Worm (Caenorhabditis elegans) whole organism, late embryonic: ENCODE results near the gene F54F11.1.

ENCODE experiments used
- ama-1 ChIP-seq: fragments of 150-350 bp; optimal IDR thresholded peaks from 2 replicates; lab custom pipeline; 2014
- ceh-14 ChIP-seq: sonication (generic microtip); optimal IDR thresholded peaks from 2 replicates; lab custom pipeline; 2016; ENCODE audit warnings: missing genotype, missing genetic modification characterization, missing compliant biosample characterization
- ceh-24 ChIP-seq: sonication (generic microtip); optimal IDR thresholded peaks from 2 replicates; lab custom pipeline; 2016; ENCODE audit warnings: mild to moderate bottlenecking, missing genetic modification characterization, missing compliant biosample characterization
- ceh-6 ChIP-seq: fragments of 200-800 bp; sonication (Bioruptor generic); optimal IDR thresholded peaks from 2 replicates; lab custom pipeline; 2018; ENCODE audit warnings: mild to moderate bottlenecking, missing genetic modification characterization, missing compliant biosample characterization
- dve-1 ChIP-seq: sonication (generic microtip); optimal IDR thresholded peaks from 2 replicates; lab custom pipeline; 2017; ENCODE audit warnings: antibody characterized with exemption, mild to moderate bottlenecking, missing genetic modification characterization, missing compliant biosample characterization
- hlh-15 ChIP-seq: sonication (generic microtip); optimal IDR thresholded peaks from 2 replicates; lab custom pipeline; 2016; ENCODE audit warnings: missing genetic modification characterization, missing compliant biosample characterization
- lin-11 ChIP-seq: fragments of 200-800 bp; sonication (Bioruptor generic); optimal IDR thresholded peaks from 2 replicates; lab custom pipeline; 2018; ENCODE audit warnings: mild to moderate bottlenecking, missing genetic modification characterization, missing compliant biosample characterization
- mec-3 ChIP-seq: sonication (generic microtip); optimal IDR thresholded peaks from 2 replicates; lab custom pipeline; 2016; ENCODE audit warnings: borderline replicate concordance, missing genetic modification characterization, missing compliant biosample characterization
- pax-1 ChIP-seq: fragments of 150-350 bp; optimal IDR thresholded peaks from 2 replicates; lab custom pipeline; 2014; ENCODE audit warnings: missing biosample characterization, missing genetic modification characterization
- pha-4 ChIP-seq: fragments of 150-350 bp; optimal IDR thresholded peaks from 2 replicates; lab custom pipeline; 2018; ENCODE audit warnings: missing biosample characterization, missing genetic modification reagents, missing genetic modification characterization
- tbx-2 ChIP-seq: sonication (generic microtip); optimal IDR thresholded peaks from 2 replicates; lab custom pipeline; 2016; ENCODE audit warnings: missing genetic modification characterization, missing compliant biosample characterization
- ttx-3 ChIP-seq: sonication (generic microtip); optimal IDR thresholded peaks from 2 replicates; lab custom pipeline; 2016; ENCODE audit warnings: missing genetic modification reagents, missing genetic modification characterization, missing compliant biosample characterization
- unc-55 ChIP-seq: sonication (generic microtip); optimal IDR thresholded peaks from 2 replicates; lab custom pipeline; 2017; ENCODE audit warnings: missing biosample characterization, missing genetic modification reagents, missing genetic modification characterization

ce11 chrII:13540956-13541355, 37.2 kb downstream of the F54F11.1 start, which contains the start of the genes noa-1 and Y48E1B.17:
- no peak for TF ChIP-seq hlh-15 (tag; lab: Kevin White, UChicago)
- TF ChIP-seq pax-1 (tag; lab: Kevin White, UChicago), result no peak
- TF ChIP-seq ceh-24 (tag; lab: Kevin White, UChicago), result no peak
- no peak for TF ChIP-seq lin-11 (tag; lab: Kevin White, UChicago)
- TF ChIP-seq pha-4 (tag; lab: Kevin White, UChicago), result no peak
- no peak for TF ChIP-seq mec-3 (tag; lab: Kevin White, UChicago)
- no peak for TF ChIP-seq ttx-3 (tag; lab: Kevin White, UChicago)
- no peak for TF ChIP-seq tbx-2 (tag; lab: Kevin White, UChicago)
- no peak for TF ChIP-seq dve-1 (tag; lab: Kevin White, UChicago)
- no peak for TF ChIP-seq ama-1
- TF ChIP-seq unc-55 (GFP tag; lab: Kevin White, UChicago), result no peak
- no peak for TF ChIP-seq ceh-6 (GFP tag; lab: Kevin White, UChicago)
- no peak for TF ChIP-seq ceh-14
